Worm (Caenorhabditis elegans) whole organism, late embryonic: Measurements from ENCODE around the gene fbxc-40.

ENCODE experiments used
- elt-4 ChIP-seq: sonication (generic microtip); optimal IDR thresholded peaks from 2 replicates; lab custom pipeline; 2016; ENCODE audit warnings: missing genetic modification characterization, missing compliant biosample characterization
- tbx-2 ChIP-seq: sonication (generic microtip); optimal IDR thresholded peaks from 2 replicates; lab custom pipeline; 2016; ENCODE audit warnings: missing genetic modification characterization, missing compliant biosample characterization

- no peak for TF ChIP-seq elt-4
- TF ChIP-seq tbx-2 (tag; lab: Kevin White, UChicago), result no peak
These were observed 13.7 kb downstream of the fbxc-40 start, which contains the start of gene fbxb-29 for ce11 chrII:999493-999892.
